Worm (Caenorhabditis elegans) whole organism, L1 larva: ENCODE data around the gene K08H2.2.

ENCODE experiments used
- ama-1 ChIP-seq: fragments of 150-350 bp; optimal IDR thresholded peaks from 2 replicates; lab custom pipeline; 2014
- efl-1 ChIP-seq, 4 experiments: fragments of 150-350 bp; optimal IDR thresholded peaks in 3 of 4; peaks in 1 of 4; 1 replicate in 1 of 4; 2 replicates in 3 of 4; lab custom pipeline; 2014; ENCODE audit warnings: missing biosample characterization in 2 of 4, missing genetic modification characterization in 2 of 4, missing genetic modification reagents in 2 of 4
- ets-5 ChIP-seq: fragments of 200-800 bp; sonication (Bioruptor generic); IDR thresholded peaks from 2 replicates; pipeline ENCODE4 v1.3.6; 2022; ENCODE audit warnings: missing genetic modification characterization, missing compliant biosample characterization
- mdl-1 ChIP-seq, 2 experiments: fragments of 150-350 bp; optimal IDR thresholded peaks; 2 replicates each; lab custom pipeline; 2014 to 2017; ENCODE audit warnings: missing biosample characterization in 2 of 2, missing genetic modification characterization in 2 of 2, inconsistent platforms in 1 of 2
- mep-1 ChIP-seq: fragments of 150-350 bp; optimal IDR thresholded peaks from 2 replicates; lab custom pipeline; 2014; ENCODE audit warnings: missing biosample characterization, missing genetic modification characterization
- nhr-12 ChIP-seq: sonication (generic microtip); optimal IDR thresholded peaks from 2 replicates; lab custom pipeline; 2017; ENCODE audit warnings: missing biosample characterization, missing genetic modification characterization
- tbx-2 ChIP-seq: sonication (generic microtip); optimal IDR thresholded peaks from 2 replicates; lab custom pipeline; 2016; ENCODE audit warnings: missing genetic modification characterization, missing compliant biosample characterization
- tlp-1 ChIP-seq: fragments of 150-350 bp; optimal IDR thresholded peaks from 2 replicates; lab custom pipeline; 2014; ENCODE audit warnings: missing biosample characterization, missing genetic modification characterization

DNA sequence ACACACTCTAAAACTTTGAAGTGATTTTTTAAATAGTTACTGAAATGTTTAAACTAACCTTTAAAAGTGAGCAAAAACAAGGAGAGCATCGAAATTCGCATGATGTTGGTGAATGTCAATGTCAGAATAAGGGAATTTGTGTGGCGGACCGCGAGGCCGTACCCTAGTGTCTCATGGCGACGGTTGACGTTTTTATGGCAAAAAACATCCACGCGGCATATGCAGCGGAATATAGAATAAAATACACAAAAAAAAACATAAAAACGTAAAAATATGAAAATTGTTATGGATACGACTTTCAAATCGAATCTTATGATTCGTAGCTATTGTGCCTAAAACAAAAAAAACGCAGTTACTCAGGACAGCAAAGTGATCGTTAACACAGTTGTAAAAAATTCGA is 44.9 kb downstream of the K08H2.2 start, which contains the start of gene cwp-5:
- no peak for TF ChIP-seq tbx-2 (tag; lab: Kevin White, UChicago)
- TF ChIP-seq ama-1 (lab: Kevin White, UChicago) = no peak
- no peak for TF ChIP-seq ets-5 (GFP tag; lab: Robert Waterston, UW)
- no peak for TF ChIP-seq tlp-1 (tag; lab: Kevin White, UChicago)
- no peak for TF ChIP-seq mdl-1 (tag; optimal IDR thresholded peaks at IDR 0.05; lab: Kevin White, UChicago)
- TF ChIP-seq efl-1 (optimal IDR thresholded peaks at IDR 0.05; lab: Kevin White, UChicago) = no peak
- TF ChIP-seq efl-1 (GFP tag; optimal IDR thresholded peaks at IDR 0.05 in 1 of 2; lab: Kevin White, UChicago) = no peak
- TF ChIP-seq nhr-12 = no peak
- TF ChIP-seq mep-1 (tag; lab: Kevin White, UChicago) = no peak
